Fruit fly (Drosophila melanogaster) whole organism, wandering third instar larva: ENCODE data around the gene CG7024.

Experiments used
- CG9705 ChIP-seq: fragments of 200-800 bp; sonication (Bioruptor generic); optimal IDR thresholded peaks from 2 replicates; lab custom pipeline; 2018; ENCODE audit warnings: missing biosample characterization, mild to moderate bottlenecking, missing genetic modification characterization
- CrebA ChIP-seq: fragments of 200-800 bp; sonication (Bioruptor generic); optimal IDR thresholded peaks from 2 replicates; lab custom pipeline; 2016; ENCODE audit warnings: missing biosample characterization, mild to moderate bottlenecking, missing genetic modification characterization, borderline replicate concordance
- Dif ChIP-seq: fragments of 200-275, 200-300 bp; sonication (Bioruptor generic); optimal IDR thresholded peaks from 2 replicates; lab custom pipeline; 2018; ENCODE audit warnings: missing biosample characterization, missing genetic modification characterization; ENCODE audit not compliant: partially characterized antibody
- Hr78 ChIP-seq: fragments of >200 bp; optimal IDR thresholded peaks from 2 replicates; lab custom pipeline; 2017; ENCODE audit warnings: missing biosample characterization, missing genetic modification characterization
- brk ChIP-seq: fragments of 200-800 bp; sonication (Bioruptor generic); optimal IDR thresholded peaks from 2 replicates; lab custom pipeline; 2016; ENCODE audit warnings: missing biosample characterization, mild to moderate bottlenecking, missing genetic modification characterization
- dsf ChIP-seq: sonication (Bioruptor generic); optimal IDR thresholded peaks from 2 replicates; lab custom pipeline; 2016; ENCODE audit warnings: missing biosample characterization, missing genetic modification characterization, borderline replicate concordance
- ey ChIP-seq: fragments of 200-800 bp; sonication (Bioruptor generic); optimal IDR thresholded peaks from 2 replicates; lab custom pipeline; 2016; ENCODE audit warnings: missing biosample characterization, missing genetic modification characterization
- pan ChIP-seq: fragments of >200 bp; optimal IDR thresholded peaks from 2 replicates; lab custom pipeline; 2017
- psq ChIP-seq: fragments of 200-800 bp; sonication (Bioruptor generic); optimal IDR thresholded peaks from 3 replicates; lab custom pipeline; 2017; ENCODE audit warnings: missing biosample characterization, mild to moderate bottlenecking, missing genetic modification characterization, moderate library complexity
- rgr ChIP-seq: fragments of 200-800 bp; sonication (Bioruptor generic); optimal IDR thresholded peaks from 3 replicates; lab custom pipeline; 2016; ENCODE audit warnings: missing biosample characterization, mild to moderate bottlenecking, missing genetic modification characterization

- TF ChIP-seq Dif (peak; percentile 15), pan (no peak), CG9705 (no peak), dsf (no peak), brk (GFP tag; lab: Kevin White, UChicago) (no peak), ey (GFP tag; lab: Kevin White, UChicago) (no peak), rgr (no peak), CrebA (GFP tag; lab: Kevin White, UChicago) (no peak), Hr78 (GFP tag; lab: Kevin White, UChicago) (no peak), psq (GFP tag; lab: Kevin White, UChicago) (peak; percentile 1)
These were observed 19.0 kb upstream of the CG7024 start for dm6 chrX:4686150-4686549.
